Worm (Caenorhabditis elegans) whole organism, L3 larva: ENCODE measurements around the gene rps-30.

Experiments used
- aly-2 ChIP-seq: fragments of 150-350 bp; optimal IDR thresholded peaks from 2 replicates; lab custom pipeline; 2014; ENCODE audit warnings: missing biosample characterization, missing genetic modification characterization
- ama-1 ChIP-seq: fragments of 150-350 bp; optimal IDR thresholded peaks from 2 replicates; lab custom pipeline; 2018
- ceh-16 ChIP-seq: sonication (generic microtip); optimal IDR thresholded peaks from 2 replicates; lab custom pipeline; 2017; ENCODE audit warnings: missing biosample characterization, missing genetic modification characterization
- ceh-28 ChIP-seq: fragments of 150-350 bp; optimal IDR thresholded peaks from 2 replicates; lab custom pipeline; 2014; ENCODE audit warnings: missing biosample characterization, missing genetic modification reagents, missing genetic modification characterization
- ceh-82 ChIP-seq: fragments of 150-350 bp; optimal IDR thresholded peaks from 2 replicates; lab custom pipeline; 2014; ENCODE audit warnings: missing biosample characterization, missing genetic modification characterization
- ceh-9 ChIP-seq: sonication (generic microtip); optimal IDR thresholded peaks from 2 replicates; lab custom pipeline; 2018; ENCODE audit warnings: missing biosample characterization, missing genetic modification characterization
- daf-12 ChIP-seq: fragments of 150-350 bp; optimal IDR thresholded peaks from 2 replicates; lab custom pipeline; 2014; ENCODE audit warnings: missing biosample characterization, missing genetic modification reagents, missing genetic modification characterization
- egl-5 ChIP-seq: fragments of 150-350 bp; optimal IDR thresholded peaks from 2 replicates; lab custom pipeline; 2017; ENCODE audit warnings: missing biosample characterization, missing genetic modification reagents, missing genetic modification characterization, inconsistent platforms
- elt-1 ChIP-seq: fragments of 150-350 bp; optimal IDR thresholded peaks from 2 replicates; lab custom pipeline; 2014; ENCODE audit warnings: missing biosample characterization, missing genetic modification characterization
- elt-2 ChIP-seq: sonication (generic microtip); optimal IDR thresholded peaks from 2 replicates; lab custom pipeline; 2016; ENCODE audit warnings: missing genetic modification reagents, mild to moderate bottlenecking, missing genetic modification characterization, missing compliant biosample characterization
- elt-3 ChIP-seq, 3 experiments: fragments of 150-350 bp in 1 of 3; sonication (generic microtip) in 2 of 3; optimal IDR thresholded peaks; 2 replicates in 2 of 3; 4 replicates in 1 of 3; lab custom pipeline; 2014 to 2017; ENCODE audit warnings: missing biosample characterization in 3 of 3, missing genetic modification characterization in 3 of 3
- eor-1 ChIP-seq, 2 experiments: fragments of 150-350 bp; optimal IDR thresholded peaks; 2 replicates each; lab custom pipeline; 2014 to 2018; ENCODE audit warnings: missing biosample characterization in 2 of 2, missing genetic modification characterization in 2 of 2
- fkh-10 ChIP-seq: sonication (generic microtip); optimal IDR thresholded peaks from 2 replicates; lab custom pipeline; 2017; ENCODE audit warnings: missing biosample characterization, missing genetic modification reagents, missing genetic modification characterization
- fkh-2 ChIP-seq: fragments of 150-350 bp; optimal IDR thresholded peaks from 2 replicates; lab custom pipeline; 2014; ENCODE audit warnings: missing biosample characterization, missing genetic modification reagents, missing genetic modification characterization
- fos-1 ChIP-seq: fragments of 150-350 bp; optimal IDR thresholded peaks from 2 replicates; lab custom pipeline; 2014; ENCODE audit warnings: missing biosample characterization, missing genetic modification characterization
- hmg-11 ChIP-seq: sonication (generic microtip); optimal IDR thresholded peaks from 2 replicates; lab custom pipeline; 2016; ENCODE audit warnings: missing genetic modification characterization, missing compliant biosample characterization
- jun-1 ChIP-seq: fragments of 150-350 bp; optimal IDR thresholded peaks from 2 replicates; lab custom pipeline; 2014; ENCODE audit warnings: missing biosample characterization, missing genetic modification reagents, missing genetic modification characterization
- lin-15B ChIP-seq: fragments of 150-350 bp; optimal IDR thresholded peaks from 2 replicates; lab custom pipeline; 2014; ENCODE audit warnings: missing biosample characterization, missing genetic modification characterization
- lin-39 ChIP-seq: fragments of 150-350 bp; optimal IDR thresholded peaks from 2 replicates; lab custom pipeline; 2018; ENCODE audit warnings: missing biosample characterization, missing genetic modification reagents, missing genetic modification characterization
- mdl-1 ChIP-seq: fragments of 150-350 bp; optimal IDR thresholded peaks from 2 replicates; lab custom pipeline; 2014; ENCODE audit warnings: missing biosample characterization, missing genetic modification characterization
- mml-1 ChIP-seq: fragments of 150-350 bp; sonication (generic microtip); optimal IDR thresholded peaks from 3 replicates; lab custom pipeline; 2014; ENCODE audit warnings: missing biosample characterization, missing genetic modification characterization
- nfya-1 ChIP-seq: sonication (generic microtip); optimal IDR thresholded peaks from 2 replicates; lab custom pipeline; 2017; ENCODE audit warnings: missing genetic modification characterization, mild to moderate bottlenecking, missing compliant biosample characterization, antibody characterized with exemption, moderate library complexity; ENCODE audit not compliant: insufficient read depth
- nhr-11 ChIP-seq: fragments of 150-350 bp; optimal IDR thresholded peaks from 2 replicates; lab custom pipeline; 2014; ENCODE audit warnings: missing biosample characterization, missing genetic modification characterization
- nhr-12 ChIP-seq: fragments of 150-350 bp; optimal IDR thresholded peaks from 2 replicates; lab custom pipeline; 2014; ENCODE audit warnings: missing biosample characterization, missing genetic modification characterization
- nhr-23 ChIP-seq: fragments of 150-350 bp; optimal IDR thresholded peaks from 2 replicates; lab custom pipeline; 2014; ENCODE audit warnings: missing biosample characterization, missing genetic modification reagents, missing genetic modification characterization
- nhr-237 ChIP-seq: fragments of 150-350 bp; optimal IDR thresholded peaks from 2 replicates; lab custom pipeline; 2014; ENCODE audit warnings: missing biosample characterization, missing genetic modification characterization
- nhr-25 ChIP-seq: sonication (generic microtip); optimal IDR thresholded peaks from 2 replicates; lab custom pipeline; 2017; ENCODE audit warnings: missing biosample characterization, missing genetic modification characterization
- nhr-28 ChIP-seq: fragments of 150-350 bp; optimal IDR thresholded peaks from 2 replicates; lab custom pipeline; 2014; ENCODE audit warnings: missing biosample characterization, missing genetic modification characterization
- nhr-43 ChIP-seq: sonication (generic microtip); optimal IDR thresholded peaks from 2 replicates; lab custom pipeline; 2016; ENCODE audit warnings: mild to moderate bottlenecking, missing genetic modification characterization, missing compliant biosample characterization; ENCODE audit not compliant: poor library complexity, severe bottlenecking
- nhr-67 ChIP-seq: fragments of 150-350 bp; optimal IDR thresholded peaks from 2 replicates; lab custom pipeline; 2014; ENCODE audit warnings: missing biosample characterization, missing genetic modification characterization
- pha-4 ChIP-seq: fragments of 150-350 bp; optimal IDR thresholded peaks from 2 replicates; lab custom pipeline; 2014; ENCODE audit warnings: missing biosample characterization, missing genetic modification reagents, missing genetic modification characterization
- sea-2 ChIP-seq: fragments of 150-350 bp; sonication (generic microtip); optimal IDR thresholded peaks from 4 replicates; lab custom pipeline; 2014; ENCODE audit warnings: missing biosample characterization, missing genetic modification reagents, missing genetic modification characterization
- skn-1 ChIP-seq: fragments of 150-350 bp; optimal IDR thresholded peaks from 2 replicates; lab custom pipeline; 2014; ENCODE audit warnings: missing biosample characterization, missing genetic modification characterization
- tbx-2 ChIP-seq: sonication (generic microtip); optimal IDR thresholded peaks from 2 replicates; lab custom pipeline; 2016; ENCODE audit warnings: mild to moderate bottlenecking, missing genetic modification characterization, missing compliant biosample characterization
- unc-39 ChIP-seq: sonication (generic microtip); optimal IDR thresholded peaks from 4 replicates; lab custom pipeline; 2017; ENCODE audit warnings: missing biosample characterization, missing genetic modification characterization
- zag-1 ChIP-seq: fragments of 150-350 bp; optimal IDR thresholded peaks from 2 replicates; lab custom pipeline; 2014; ENCODE audit warnings: missing biosample characterization, missing genetic modification characterization
- ztf-11 ChIP-seq: fragments of 150-350 bp; optimal IDR thresholded peaks from 2 replicates; lab custom pipeline; 2014; ENCODE audit warnings: missing biosample characterization, missing genetic modification characterization

The rps-30 gene

ce11 chrV:7774143-7774595 lies 2.2 kb upstream of the rps-30 start, which contains the start of gene grl-10:
Gene grl-10, plus strand, starts transcription at chrV:7774545.
- TF ChIP-seq elt-1 = no peak
- TF ChIP-seq nhr-43 (tag; lab: Kevin White, UChicago) = peak; percentile 61

ce11 chrV:7775226-7775625 lies 1.2 kb upstream of the rps-30 start:
- TF ChIP-seq elt-2 (tag; lab: Kevin White, UChicago) (no peak), hmg-11 (no peak), nhr-43 (tag; lab: Kevin White, UChicago) (peak; percentile 47), ama-1 (lab: Kevin White, UChicago) (peak; percentile 32), mml-1 (tag; lab: Kevin White, UChicago) (no peak), skn-1 (tag; lab: Kevin White, UChicago) (no peak), ceh-9 (no peak), fos-1 (no peak), elt-3 (tag; optimal IDR thresholded peaks at IDR 0.05; lab: Kevin White, UChicago) (no peak), pha-4 (no peak), unc-39 (tag; lab: Kevin White, UChicago) (no peak), nhr-25 (no peak), nhr-23 (tag; lab: Kevin White, UChicago) (no peak)

- TF ChIP-seq zag-1 (tag; lab: Kevin White, UChicago) = no peak
- TF ChIP-seq tbx-2 (tag; lab: Kevin White, UChicago) = no peak
- no peak for TF ChIP-seq lin-39 (tag; lab: Kevin White, UChicago)
- TF ChIP-seq nhr-67 (tag; lab: Kevin White, UChicago) = no peak
- no peak for TF ChIP-seq mdl-1
- no peak for TF ChIP-seq elt-2 (tag; lab: Kevin White, UChicago)
- TF ChIP-seq sea-2 = no peak
- no peak for TF ChIP-seq ceh-82
- no peak for TF ChIP-seq daf-12
- TF ChIP-seq elt-3 (tag; optimal IDR thresholded peaks at IDR 0.05; lab: Kevin White, UChicago) = no peak
- TF ChIP-seq, all 47 proteins: peak for 0
Measured at ce11 chrV:7777098-7777497, 720 bp downstream of the rps-30 start, which contains the start of gene C26F1.3. Gene C26F1.3, plus strand, starts transcription at chrV:7777300.

ce11 chrV:7778999-7779398 lies 2.6 kb downstream of the rps-30 start:
- TF ChIP-seq zag-1 (tag; lab: Kevin White, UChicago) (no peak), daf-12 (no peak), egl-5 (tag; lab: Kevin White, UChicago) (no peak), elt-1 (no peak), fkh-10 (GFP tag; lab: Kevin White, UChicago) (no peak), ceh-9 (no peak), ceh-28 (tag; lab: Kevin White, UChicago) (no peak), ceh-16 (tag; lab: Kevin White, UChicago) (no peak), elt-3 (tag; optimal IDR thresholded peaks at IDR 0.05; lab: Kevin White, UChicago) (no peak), fkh-2 (tag; lab: Kevin White, UChicago) (no peak), elt-2 (tag; lab: Kevin White, UChicago) (no peak), ztf-11 (tag; lab: Kevin White, UChicago) (no peak), jun-1 (tag; lab: Kevin White, UChicago) (no peak), nfya-1 (no peak)

- TF ChIP-seq lin-15B (tag; lab: Kevin White, UChicago) (no peak), ceh-16 (tag; lab: Kevin White, UChicago) (no peak), nhr-237 (tag; lab: Kevin White, UChicago) (no peak), nhr-11 (no peak), aly-2 (no peak), nhr-28 (tag; lab: Kevin White, UChicago) (no peak), elt-2 (tag; lab: Kevin White, UChicago) (no peak), nhr-12 (tag; lab: Kevin White, UChicago) (no peak), nhr-67 (tag; lab: Kevin White, UChicago) (no peak), eor-1 (tag; optimal IDR thresholded peaks at IDR 0.05; lab: Kevin White, UChicago) (no peak), ceh-82 (no peak), hmg-11 (no peak), lin-39 (tag; lab: Kevin White, UChicago) (no peak), jun-1 (tag; lab: Kevin White, UChicago) (no peak), elt-3 (tag; optimal IDR thresholded peaks at IDR 0.05; lab: Kevin White, UChicago) (no peak)
Measured at ce11 chrV:7781511-7781910, 5.1 kb downstream of the rps-30 start, which contains the start of gene cyp-32A1. Gene cyp-32A1, plus strand, starts transcription at chrV:7781811.
